Fruit fly (Drosophila melanogaster) whole organism, embryonic: ENCODE data around the gene Coq7.

Experiments
- B-H2 ChIP-seq: fragments of 200-800 bp; sonication (Bioruptor generic); optimal IDR thresholded peaks from 2 replicates; lab custom pipeline; 2018; ENCODE audit warnings: missing biosample characterization, mild to moderate bottlenecking, missing genetic modification characterization
- CG10274 ChIP-seq: fragments of 200-800 bp; sonication (Bioruptor generic); optimal IDR thresholded peaks from 3 replicates; lab custom pipeline; 2017; ENCODE audit warnings: missing biosample characterization, mild to moderate bottlenecking, missing genetic modification characterization
- CG10462 ChIP-seq: fragments of 200-800 bp; sonication (Bioruptor generic); optimal IDR thresholded peaks from 2 replicates; lab custom pipeline; 2016; ENCODE audit warnings: missing biosample characterization, missing genetic modification characterization
- CG10979 ChIP-seq: fragments of 200-800 bp; sonication (Bioruptor generic); optimal IDR thresholded peaks from 2 replicates; lab custom pipeline; 2018; ENCODE audit warnings: missing biosample characterization, mild to moderate bottlenecking, missing genetic modification characterization, moderate library complexity
- CG11696 ChIP-seq: fragments of 200-800 bp; sonication (Bioruptor generic); IDR thresholded peaks from 2 replicates; pipeline ENCODE4 v1.3.6; 2022; ENCODE audit warnings: missing biosample characterization, missing genetic modification characterization
- CG12104 ChIP-seq: fragments of 200-800 bp; sonication (Bioruptor generic); optimal IDR thresholded peaks from 3 replicates; lab custom pipeline; 2016; ENCODE audit warnings: missing biosample characterization, missing genetic modification characterization
- CG12659 ChIP-seq: fragments of 200-800 bp; sonication (Bioruptor generic); optimal IDR thresholded peaks from 3 replicates; lab custom pipeline; 2017; ENCODE audit warnings: mild to moderate bottlenecking, missing biosample characterization, missing genetic modification reagents, missing genetic modification characterization
- CG14050 ChIP-seq: fragments of 200-800 bp; sonication (Bioruptor generic); IDR thresholded peaks from 3 replicates; pipeline ENCODE4 v1.3.6; 2022; ENCODE audit warnings: missing biosample characterization, missing genetic modification characterization
- CG15011 ChIP-seq: fragments of 200-800 bp; sonication (Bioruptor generic); optimal IDR thresholded peaks from 3 replicates; lab custom pipeline; 2018; ENCODE audit warnings: missing biosample characterization, mild to moderate bottlenecking, missing genetic modification characterization
- CG1602 ChIP-seq: fragments of 200-800 bp; sonication (Bioruptor generic); optimal IDR thresholded peaks from 3 replicates; lab custom pipeline; 2016; ENCODE audit warnings: missing biosample characterization, missing genetic modification characterization
- CG16863 ChIP-seq: fragments of 200-800 bp; sonication (Bioruptor generic); optimal IDR thresholded peaks from 3 replicates; lab custom pipeline; 2016; ENCODE audit warnings: missing biosample characterization, missing genetic modification characterization
- CG18011 ChIP-seq: fragments of 200-800 bp; sonication (Bioruptor generic); optimal IDR thresholded peaks from 2 replicates; lab custom pipeline; 2017; ENCODE audit warnings: missing biosample characterization, missing genetic modification characterization, mild to moderate bottlenecking, moderate library complexity, missing genotype
- CG18262 ChIP-seq: fragments of 200-800 bp; optimal IDR thresholded peaks from 3 replicates; lab custom pipeline; 2019; ENCODE audit warnings: missing biosample characterization, mild to moderate bottlenecking, missing genetic modification characterization, moderate library complexity
- CG1832 ChIP-seq: fragments of 200-800 bp; sonication (Bioruptor generic); optimal IDR thresholded peaks from 2 replicates; lab custom pipeline; 2017; ENCODE audit warnings: missing biosample characterization, mild to moderate bottlenecking, missing genetic modification characterization, inconsistent platforms
- CG30020 ChIP-seq: fragments of 200-800 bp; optimal IDR thresholded peaks from 2 replicates; lab custom pipeline; 2019; ENCODE audit warnings: missing biosample characterization, mild to moderate bottlenecking, missing genetic modification characterization, moderate library complexity
- CG30431 ChIP-seq: fragments of 200-800 bp; sonication (Bioruptor generic); optimal IDR thresholded peaks from 2 replicates; lab custom pipeline; 2017; ENCODE audit warnings: missing biosample characterization, missing genetic modification characterization
- CG32772 ChIP-seq: fragments of 200-800 bp; sonication (Bioruptor generic); IDR thresholded peaks from 2 replicates; pipeline ENCODE4 v1.3.6; 2022; ENCODE audit warnings: missing biosample characterization, missing genetic modification characterization
- CG3407 ChIP-seq: fragments of 200-800 bp; sonication (Bioruptor generic); optimal IDR thresholded peaks from 2 replicates; lab custom pipeline; 2018; ENCODE audit warnings: missing biosample characterization, mild to moderate bottlenecking, missing genetic modification characterization
- CG5953 ChIP-seq: fragments of 200-800 bp; sonication (Bioruptor generic); IDR thresholded peaks from 2 replicates; pipeline ENCODE4 v1.3.6; 2022; ENCODE audit warnings: missing biosample characterization, missing genetic modification characterization
- CG6791 ChIP-seq: fragments of 200-800 bp; sonication (Bioruptor generic); IDR thresholded peaks from 3 replicates; pipeline ENCODE4 v1.3.6; 2022; ENCODE audit warnings: missing biosample characterization, missing genetic modification characterization; ENCODE audit not compliant: partially characterized antibody
- CG7745 ChIP-seq: fragments of 200-800 bp; sonication (Bioruptor generic); optimal IDR thresholded peaks from 2 replicates; lab custom pipeline; 2018; ENCODE audit warnings: missing biosample characterization, mild to moderate bottlenecking, missing genetic modification characterization, moderate library complexity
- CG7786 ChIP-seq: fragments of 200-800 bp; sonication (Bioruptor generic); optimal IDR thresholded peaks from 2 replicates; lab custom pipeline; 2016; ENCODE audit warnings: missing biosample characterization, missing genetic modification characterization
- CG7987 ChIP-seq: fragments of 200-800 bp; sonication (Bioruptor generic); optimal IDR thresholded peaks from 2 replicates; lab custom pipeline; 2018; ENCODE audit warnings: missing biosample characterization, mild to moderate bottlenecking, missing genetic modification characterization, moderate library complexity
- CG8359 ChIP-seq: fragments of 200-800 bp; sonication (Bioruptor generic); optimal IDR thresholded peaks from 2 replicates; lab custom pipeline; 2017; ENCODE audit warnings: missing biosample characterization, mild to moderate bottlenecking, missing genetic modification characterization, borderline replicate concordance
- CG8765 ChIP-seq: fragments of 200-800 bp; sonication (Bioruptor generic); IDR thresholded peaks from 2 replicates; pipeline ENCODE4 v1.3.6; 2022; ENCODE audit warnings: missing biosample characterization, missing genetic modification characterization
- CHES-1-like ChIP-seq: fragments of 200-800 bp; sonication (Bioruptor generic); optimal IDR thresholded peaks from 2 replicates; lab custom pipeline; 2016; ENCODE audit warnings: missing biosample characterization, missing genetic modification characterization
- CrebB ChIP-seq: fragments of 200-800 bp; sonication (Bioruptor generic); optimal IDR thresholded peaks from 3 replicates; lab custom pipeline; 2018; ENCODE audit warnings: missing biosample characterization, mild to moderate bottlenecking, missing genetic modification characterization
- Dip3 ChIP-seq: fragments of 200-800 bp; sonication (Bioruptor generic); optimal IDR thresholded peaks from 3 replicates; lab custom pipeline; 2016; ENCODE audit warnings: missing biosample characterization, missing genetic modification characterization
- Doc3 ChIP-seq: fragments of 200-800 bp; sonication (Bioruptor generic); IDR thresholded peaks from 3 replicates; pipeline ENCODE4 v1.3.6; 2022; ENCODE audit warnings: missing biosample characterization, missing genetic modification characterization; ENCODE audit not compliant: partially characterized antibody
- Ets65A ChIP-seq: fragments of 200-800 bp; sonication (Bioruptor generic); peaks from one replicate; lab custom pipeline; 2016; ENCODE audit warnings: missing biosample characterization, missing genetic modification characterization
- Hey ChIP-seq: fragments of 200-800 bp; sonication (Bioruptor generic); optimal IDR thresholded peaks from 3 replicates; lab custom pipeline; 2018; ENCODE audit warnings: missing biosample characterization, mild to moderate bottlenecking, missing genetic modification characterization
- NfI ChIP-seq: fragments of 200-800 bp; sonication (Bioruptor generic); optimal IDR thresholded peaks from 3 replicates; lab custom pipeline; 2018; ENCODE audit warnings: missing biosample characterization, mild to moderate bottlenecking, missing genetic modification characterization, moderate library complexity
- Trl ChIP-seq, 3 experiments: fragments of >200 bp in 2 of 3; fragments of 200-800 bp in 1 of 3; sonication (Bioruptor generic) in 1 of 3; optimal IDR thresholded peaks; 2 replicates in 1 of 3; 3 replicates in 2 of 3; lab custom pipeline; 2016 to 2017; ENCODE audit warnings: missing biosample characterization in 1 of 3, missing genetic modification characterization in 1 of 3
- bsh ChIP-seq, 2 experiments: fragments of 200-800 bp; sonication (Bioruptor generic); optimal IDR thresholded peaks; 2 replicates each; lab custom pipeline; 2017 to 2018; ENCODE audit warnings: mild to moderate bottlenecking in 2 of 2, missing biosample characterization in 2 of 2, missing genetic modification characterization in 2 of 2, moderate library complexity in 1 of 2
- ci ChIP-seq: fragments of 200-800 bp; sonication (Bioruptor generic); IDR thresholded peaks from 3 replicates; pipeline ENCODE4 v1.3.6; 2022; ENCODE audit warnings: missing biosample characterization, missing genetic modification characterization
- dmrt99B ChIP-seq: fragments of 200-800 bp; sonication (Bioruptor generic); optimal IDR thresholded peaks from 2 replicates; lab custom pipeline; 2018; ENCODE audit warnings: missing biosample characterization, mild to moderate bottlenecking, missing genetic modification characterization, moderate library complexity
- fd3F ChIP-seq: fragments of 200-800 bp; sonication (Bioruptor generic); optimal IDR thresholded peaks from 2 replicates; lab custom pipeline; 2018; ENCODE audit warnings: missing biosample characterization, mild to moderate bottlenecking, missing genetic modification characterization, moderate library complexity
- hbn ChIP-seq: fragments of 200-800 bp; sonication (Bioruptor generic); IDR thresholded peaks from 2 replicates; pipeline ENCODE4 v1.3.6; 2022; ENCODE audit warnings: missing biosample characterization, missing genetic modification characterization; ENCODE audit not compliant: partially characterized antibody
- jigr1 ChIP-seq: fragments of 200-800 bp; sonication (Bioruptor generic); IDR thresholded peaks from 3 replicates; pipeline ENCODE4 v1.3.6; 2022; ENCODE audit warnings: missing biosample characterization, missing genetic modification characterization
- jing ChIP-seq: fragments of 200-800 bp; sonication (Bioruptor generic); optimal IDR thresholded peaks from 2 replicates; lab custom pipeline; 2018; ENCODE audit warnings: missing biosample characterization, mild to moderate bottlenecking, missing genetic modification characterization
- ken ChIP-seq: fragments of 200-800 bp; sonication (Bioruptor generic); IDR thresholded peaks from 3 replicates; pipeline ENCODE4 v1.3.6; 2022; ENCODE audit warnings: missing biosample characterization, missing genetic modification characterization
- kni ChIP-seq: fragments of 200-800 bp; sonication (Bioruptor generic); optimal IDR thresholded peaks from 3 replicates; lab custom pipeline; 2017; ENCODE audit warnings: mild to moderate bottlenecking, missing biosample characterization, missing genetic modification reagents, missing genetic modification characterization
- oc ChIP-seq: fragments of 200-800 bp; sonication (Bioruptor generic); optimal IDR thresholded peaks from 2 replicates; lab custom pipeline; 2018; ENCODE audit warnings: missing biosample characterization, mild to moderate bottlenecking, missing genetic modification characterization, moderate library complexity
- peb ChIP-seq: fragments of 200-800 bp; sonication (Bioruptor generic); IDR thresholded peaks from 2 replicates; pipeline ENCODE4 v1.3.6; 2022; ENCODE audit warnings: missing biosample characterization, missing genetic modification characterization
- scrt ChIP-seq: fragments of 200-800 bp; sonication (Bioruptor generic); optimal IDR thresholded peaks from 2 replicates; lab custom pipeline; 2018; ENCODE audit warnings: missing biosample characterization, mild to moderate bottlenecking, missing genetic modification characterization, moderate library complexity
- sens-2 ChIP-seq: fragments of 200-800 bp; sonication (Bioruptor generic); IDR thresholded peaks from 2 replicates; pipeline ENCODE4 v1.3.6; 2022; ENCODE audit warnings: missing biosample characterization, missing genetic modification characterization
- sisA ChIP-seq: fragments of 200-800 bp; sonication (Bioruptor generic); IDR thresholded peaks from 2 replicates; pipeline ENCODE4 v1.3.6; 2022; ENCODE audit warnings: missing biosample characterization, missing genetic modification characterization
- slou ChIP-seq: fragments of 200-800 bp; sonication (Bioruptor generic); optimal IDR thresholded peaks from 3 replicates; lab custom pipeline; 2016; ENCODE audit warnings: missing biosample characterization, missing genetic modification characterization
- sr ChIP-seq: fragments of 200-800 bp; sonication (Bioruptor generic); IDR thresholded peaks from 3 replicates; pipeline ENCODE4 v1.3.6; 2022; ENCODE audit warnings: missing biosample characterization, missing genetic modification characterization

Coq7 gene

DNA sequence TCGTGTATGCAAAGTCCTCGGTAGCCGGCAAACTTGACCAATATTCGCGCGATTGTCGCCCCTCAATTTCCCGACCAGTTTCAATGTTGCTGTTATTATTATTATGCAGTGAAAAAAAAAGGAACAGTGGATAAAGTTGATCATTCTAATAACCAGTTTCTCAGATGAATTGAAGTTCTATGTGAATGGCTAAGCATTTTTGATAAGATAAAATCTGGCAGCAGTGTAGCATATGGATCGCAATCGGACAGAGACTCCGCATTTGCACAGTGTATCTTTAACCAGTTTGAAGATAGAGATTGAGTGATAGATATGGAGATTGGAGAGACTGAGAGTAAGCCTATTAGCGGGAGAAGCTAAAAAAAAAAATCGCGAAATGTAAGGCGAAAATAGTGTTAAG is 22.4 kb downstream of the Coq7 start (continued):
- TF ChIP-seq CG7786 (GFP tag; lab: Kevin White, UChicago): peak; percentile 82
- TF ChIP-seq hbn (GFP tag; lab: Robert Waterston, UW): no peak
- peak; percentile 37 to 53 for TF ChIP-seq bsh (GFP tag; optimal IDR thresholded peaks at IDR 0.05; lab: Kevin White, UChicago)
- TF ChIP-seq Ets65A (GFP tag; lab: Kevin White, UChicago): peak; percentile 98
- TF ChIP-seq jing (GFP tag; lab: Kevin White, UChicago): peak; percentile 67
- peak; percentile 58; the same call in 1 of the 2 replicates for TF ChIP-seq sens-2 (GFP tag; lab: Robert Waterston, UW)
- peak; percentile 49 for TF ChIP-seq CG12104 (GFP tag; lab: Kevin White, UChicago)
- TF ChIP-seq CG18262 (tag; lab: Kevin White, UChicago): peak; percentile 21
- peak; percentile 42 for TF ChIP-seq CG7987 (GFP tag; lab: Kevin White, UChicago)
- TF ChIP-seq sisA (GFP tag; lab: Robert Waterston, UW): peak; percentile 76
- peak; percentile 60; the same call in 2 of the 3 replicates for TF ChIP-seq jigr1 (GFP tag; lab: Robert Waterston, UW)
- TF ChIP-seq ci (GFP tag; lab: Robert Waterston, UW): peak; percentile 87
- peak; percentile 44 for TF ChIP-seq CG15011 (GFP tag; lab: Kevin White, UChicago)
- no peak for TF ChIP-seq CG6791 (GFP tag; lab: Robert Waterston, UW)
- 0 out of 2 replicates have a peak, but pooled peaks have one; percentile 24 for TF ChIP-seq CG8765 (GFP tag; lab: Robert Waterston, UW)
- TF ChIP-seq CG18011: peak; percentile 22
- peak; percentile 59 for TF ChIP-seq CG32772 (GFP tag; lab: Robert Waterston, UW)
- no peak for TF ChIP-seq Trl (optimal IDR thresholded peaks at IDR 0.05; lab: Kevin White, UChicago)
- TF ChIP-seq Trl (GFP tag; optimal IDR thresholded peaks at IDR 0.05; lab: Kevin White, UChicago): peak; percentile 51
- TF ChIP-seq CG30431 (GFP tag; lab: Kevin White, UChicago): peak; percentile 46
- TF ChIP-seq kni (GFP tag; lab: Kevin White, UChicago): no peak
- TF ChIP-seq CG12659 (GFP tag; lab: Kevin White, UChicago): peak; percentile 64
- no peak for TF ChIP-seq CG8359 (GFP tag; lab: Kevin White, UChicago)
- no peak for TF ChIP-seq CG3407 (GFP tag; lab: Kevin White, UChicago)
- TF ChIP-seq Doc3 (GFP tag; lab: Robert Waterston, UW): no peak
- TF ChIP-seq CG1832 (GFP tag; lab: Kevin White, UChicago): no peak
- peak; percentile 54 for TF ChIP-seq CG16863 (GFP tag; lab: Kevin White, UChicago)
- TF ChIP-seq NfI: peak; percentile 76
- TF ChIP-seq CG14050 (GFP tag; lab: Robert Waterston, UW): peak; percentile 56
- TF ChIP-seq CHES-1-like (GFP tag; lab: Kevin White, UChicago): peak; percentile 56
- TF ChIP-seq sr (GFP tag; lab: Robert Waterston, UW): 0 out of 3 replicates have a peak, but pooled peaks have one; percentile 33
- no peak for TF ChIP-seq Hey (tag; lab: Kevin White, UChicago)
- TF ChIP-seq Dip3 (GFP tag; lab: Kevin White, UChicago): peak; percentile 56
- TF ChIP-seq fd3F (GFP tag; lab: Kevin White, UChicago): peak; percentile 69
- TF ChIP-seq CG10979: peak; percentile 21
- peak; percentile 50; the same call in 1 of the 2 replicates for TF ChIP-seq CG11696 (GFP tag; lab: Robert Waterston, UW)
- no peak for TF ChIP-seq CG7745 (tag; lab: Kevin White, UChicago)
- TF ChIP-seq ken (GFP tag; lab: Robert Waterston, UW): peak; percentile 75; the same call in 2 of the 3 replicates
- TF ChIP-seq oc (tag; lab: Kevin White, UChicago): peak; percentile 56
- peak; percentile 66 for TF ChIP-seq scrt (GFP tag; lab: Kevin White, UChicago)
- no peak for TF ChIP-seq B-H2 (GFP tag; lab: Kevin White, UChicago)
- peak; percentile 86 for TF ChIP-seq dmrt99B (tag; lab: Kevin White, UChicago)
- peak; percentile 43 for TF ChIP-seq CG10274 (GFP tag; lab: Kevin White, UChicago)
- peak; percentile 25 for TF ChIP-seq CG1602
- TF ChIP-seq peb: no peak
- TF ChIP-seq CG10462 (GFP tag; lab: Kevin White, UChicago): no peak
- 0 out of 2 replicates have a peak, but pooled peaks have one; percentile 8 for TF ChIP-seq CG5953
- no peak for TF ChIP-seq CG30020
- peak; percentile 38 for TF ChIP-seq CrebB (tag; lab: Kevin White, UChicago)
- TF ChIP-seq slou (GFP tag; lab: Kevin White, UChicago): peak; percentile 22
